Worm (Caenorhabditis elegans) whole organism, L2 larva: ENCODE results near the gene Y38E10A.28.
A peak's percentile ranks its signal among the peaks of the same experiment; 100 is the strongest.

Source experiments
- C34F6.9 ChIP-seq: fragments of 150-350 bp; optimal IDR thresholded peaks from 2 replicates; lab custom pipeline; 2014; ENCODE audit warnings: missing biosample characterization, missing genetic modification characterization
- F13H6.1 ChIP-seq: sonication (generic microtip); optimal IDR thresholded peaks from 2 replicates; lab custom pipeline; 2016; ENCODE audit warnings: missing genetic modification characterization, missing compliant biosample characterization
- R02D3.7 ChIP-seq: fragments of 150-350 bp; optimal IDR thresholded peaks from 2 replicates; lab custom pipeline; 2014; ENCODE audit warnings: missing biosample characterization, missing genetic modification characterization
- Y55F3AM.14 ChIP-seq: fragments of 200-800 bp; sonication (Bioruptor generic); optimal IDR thresholded peaks from 2 replicates; lab custom pipeline; 2018; ENCODE audit warnings: mild to moderate bottlenecking, missing genetic modification characterization, missing compliant biosample characterization
- ZK546.5 ChIP-seq: sonication (generic microtip); optimal IDR thresholded peaks from 2 replicates; lab custom pipeline; 2017; ENCODE audit warnings: missing biosample characterization, missing genetic modification characterization
- alr-1 ChIP-seq: fragments of 150-350 bp; optimal IDR thresholded peaks from 2 replicates; lab custom pipeline; 2014; ENCODE audit warnings: missing biosample characterization, missing genetic modification characterization
- blmp-1 ChIP-seq: sonication (generic microtip); optimal IDR thresholded peaks from 2 replicates; lab custom pipeline; 2017; ENCODE audit warnings: missing genetic modification characterization, mild to moderate bottlenecking, missing compliant biosample characterization, antibody characterized with exemption, moderate library complexity; ENCODE audit not compliant: insufficient read depth
- crh-2 ChIP-seq: sonication (generic microtip); optimal IDR thresholded peaks from 2 replicates; lab custom pipeline; 2017; ENCODE audit warnings: missing biosample characterization, missing genetic modification characterization
- dmd-4 ChIP-seq: sonication (generic microtip); optimal IDR thresholded peaks from 2 replicates; lab custom pipeline; 2017; ENCODE audit warnings: missing biosample characterization, missing genetic modification characterization
- egl-27 ChIP-seq: sonication (generic microtip); optimal IDR thresholded peaks from 3 replicates; lab custom pipeline; 2017; ENCODE audit warnings: missing biosample characterization, missing genetic modification reagents, missing genetic modification characterization
- elt-1 ChIP-seq: fragments of 150-350 bp; optimal IDR thresholded peaks from 2 replicates; lab custom pipeline; 2014; ENCODE audit warnings: missing biosample characterization, missing genetic modification characterization
- elt-3 ChIP-seq: sonication (generic microtip); optimal IDR thresholded peaks from 2 replicates; lab custom pipeline; 2017; ENCODE audit warnings: missing biosample characterization, missing genetic modification characterization
- gmeb-1 ChIP-seq: fragments of 150-350 bp; optimal IDR thresholded peaks from 2 replicates; lab custom pipeline; 2014; ENCODE audit warnings: missing biosample characterization, missing genetic modification characterization
- lin-11 ChIP-seq: fragments of 150-350 bp; sonication (generic microtip); optimal IDR thresholded peaks from 2 replicates; lab custom pipeline; 2014; ENCODE audit warnings: missing biosample characterization, missing genetic modification characterization, inconsistent platforms, mixed read lengths
- lsy-2 ChIP-seq, 2 experiments: fragments of 150-350 bp in 1 of 2; sonication (generic microtip) in 1 of 2; optimal IDR thresholded peaks; 2 replicates each; lab custom pipeline; 2014 to 2017; ENCODE audit warnings: missing biosample characterization in 2 of 2, missing genetic modification characterization in 2 of 2
- mab-5 ChIP-seq: fragments of 150-350 bp; optimal IDR thresholded peaks from 2 replicates; lab custom pipeline; 2014; ENCODE audit warnings: missing biosample characterization, missing genetic modification characterization
- mbf-1 ChIP-seq: sonication (generic microtip); optimal IDR thresholded peaks from 2 replicates; lab custom pipeline; 2017; ENCODE audit warnings: missing biosample characterization, missing genetic modification characterization
- mdl-1 ChIP-seq, 2 experiments: fragments of 150-350 bp in 1 of 2; sonication (generic microtip) in 1 of 2; optimal IDR thresholded peaks; 2 replicates each; lab custom pipeline; 2017; ENCODE audit warnings: missing biosample characterization in 2 of 2, missing genetic modification characterization in 2 of 2
- nhr-10 ChIP-seq: sonication (generic microtip); optimal IDR thresholded peaks from 2 replicates; lab custom pipeline; 2017; ENCODE audit warnings: missing biosample characterization, missing genetic modification characterization
- nhr-11 ChIP-seq: fragments of 150-350 bp; optimal IDR thresholded peaks from 2 replicates; lab custom pipeline; 2014; ENCODE audit warnings: missing biosample characterization, missing genetic modification characterization
- nhr-12 ChIP-seq: fragments of 150-350 bp; optimal IDR thresholded peaks from 2 replicates; lab custom pipeline; 2014; ENCODE audit warnings: missing biosample characterization, missing genetic modification characterization
- nhr-129 ChIP-seq: fragments of 150-350 bp; optimal IDR thresholded peaks from 2 replicates; lab custom pipeline; 2014; ENCODE audit warnings: missing biosample characterization, missing genetic modification characterization
- nhr-21 ChIP-seq: fragments of 150-350 bp; optimal IDR thresholded peaks from 2 replicates; lab custom pipeline; 2014; ENCODE audit warnings: missing biosample characterization, missing genetic modification characterization
- nhr-237 ChIP-seq: fragments of 150-350 bp; optimal IDR thresholded peaks from 2 replicates; lab custom pipeline; 2014; ENCODE audit warnings: missing biosample characterization, missing genetic modification characterization
- nhr-25 ChIP-seq: fragments of 150-350 bp; sonication (generic microtip); optimal IDR thresholded peaks from 3 replicates; lab custom pipeline; 2014; ENCODE audit warnings: missing biosample characterization, missing genetic modification characterization
- nhr-6 ChIP-seq: fragments of 150-350 bp; optimal IDR thresholded peaks from 2 replicates; lab custom pipeline; 2014; ENCODE audit warnings: missing biosample characterization, missing genetic modification characterization
- peb-1 ChIP-seq: fragments of 150-350 bp; optimal IDR thresholded peaks from 2 replicates; lab custom pipeline; 2014; ENCODE audit warnings: missing biosample characterization, missing genetic modification characterization
- sma-9 ChIP-seq, 2 experiments: fragments of 150-350 bp in 1 of 2; sonication (generic microtip) in 1 of 2; optimal IDR thresholded peaks; 2 replicates each; lab custom pipeline; 2014 to 2016; ENCODE audit warnings: missing genetic modification characterization in 2 of 2, mild to moderate bottlenecking in 1 of 2, missing biosample characterization in 1 of 2, missing compliant biosample characterization in 1 of 2, missing genetic modification reagents in 1 of 2, moderate library complexity in 1 of 2
- snpc-4 ChIP-seq: fragments of 150-350 bp; optimal IDR thresholded peaks from 2 replicates; lab custom pipeline; 2014; ENCODE audit warnings: missing biosample characterization, missing genetic modification characterization
- unc-39 ChIP-seq: fragments of 150-350 bp; optimal IDR thresholded peaks from 2 replicates; lab custom pipeline; 2014; ENCODE audit warnings: missing biosample characterization, missing genetic modification characterization
- zag-1 ChIP-seq: fragments of 150-350 bp; optimal IDR thresholded peaks from 2 replicates; lab custom pipeline; 2014; ENCODE audit warnings: missing biosample characterization, missing genetic modification characterization
- ztf-1 ChIP-seq: fragments of 200-800 bp; sonication (Bioruptor generic); conservative IDR thresholded peaks from 2 replicates; pipeline ENCODE4 v1.3.6; 2022; ENCODE audit warnings: missing genetic modification characterization, missing compliant biosample characterization
- ztf-11 ChIP-seq: sonication (generic microtip); optimal IDR thresholded peaks from 2 replicates; lab custom pipeline; 2017; ENCODE audit warnings: missing biosample characterization, missing genetic modification characterization
- ztf-4 ChIP-seq: fragments of 150-350 bp; optimal IDR thresholded peaks from 2 replicates; lab custom pipeline; 2014; ENCODE audit warnings: missing biosample characterization, missing genetic modification characterization

The Y38E10A.28 gene

DNA sequence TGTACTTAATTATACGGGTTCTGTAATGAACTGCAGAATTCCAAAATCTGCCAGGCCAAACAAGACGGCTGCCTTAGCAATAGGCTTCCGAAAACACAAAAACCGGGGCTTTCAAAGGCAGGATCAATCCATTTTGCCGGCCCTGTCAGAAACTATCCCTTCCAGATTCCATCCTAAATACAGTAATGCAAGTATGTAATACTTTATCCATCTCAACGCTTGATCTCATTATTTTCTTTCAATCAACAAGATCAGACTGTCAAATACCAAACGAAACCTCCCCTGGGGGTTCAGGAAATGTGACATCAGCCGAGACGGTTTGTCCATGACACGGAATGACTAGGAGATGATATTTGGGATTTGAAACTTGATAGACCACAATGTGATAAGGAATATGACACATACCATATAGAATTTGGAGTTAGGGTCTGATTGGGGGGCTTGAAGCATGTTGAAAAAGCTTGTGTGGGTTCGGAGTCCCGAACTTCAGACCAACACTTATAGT lies 3.3 kb upstream of the Y38E10A.28 start:
- TF ChIP-seq ztf-1 (no peak), nhr-12 (tag; lab: Kevin White, UChicago) (no peak), elt-3 (tag; lab: Kevin White, UChicago) (no peak), alr-1 (tag; lab: Kevin White, UChicago) (no peak), nhr-129 (tag; lab: Kevin White, UChicago) (no peak), ZK546.5 (tag; lab: Kevin White, UChicago) (no peak), ztf-4 (no peak), nhr-10 (no peak), dmd-4 (tag; lab: Kevin White, UChicago) (no peak), Y55F3AM.14 (GFP tag; lab: Kevin White, UChicago) (no peak), nhr-6 (no peak), unc-39 (tag; lab: Kevin White, UChicago) (no peak), nhr-237 (tag; lab: Kevin White, UChicago) (no peak), nhr-21 (no peak), ztf-11 (no peak), F13H6.1 (tag; lab: Kevin White, UChicago) (no peak)
- TF ChIP-seq, all 48 proteins: peak for 0

DNA sequence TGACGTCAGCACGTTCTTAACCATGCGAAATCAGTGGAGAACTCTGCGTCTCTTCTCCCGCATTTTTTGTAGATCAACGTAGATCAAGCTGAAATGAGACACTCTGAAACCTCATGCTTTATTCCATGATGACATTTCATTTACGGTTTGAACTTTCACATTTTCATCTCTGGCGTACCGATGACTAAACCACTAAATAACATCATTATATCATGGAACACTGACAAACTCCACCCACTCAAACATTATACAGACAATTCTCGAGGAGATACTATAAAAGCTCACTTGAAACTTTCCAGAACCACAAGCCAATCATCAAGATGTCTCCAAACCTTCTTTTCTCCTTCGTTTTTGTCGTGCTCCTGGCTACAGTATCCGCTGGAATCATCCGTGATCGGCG lies 2.6 kb upstream of the Y38E10A.28 start, which contains the start of gene nspe-7:
TSS of gene nspe-7 (plus strand) at position 301 of the 400 bp plus-strand sequence.
- TF ChIP-seq F13H6.1 (tag; lab: Kevin White, UChicago) (no peak), mbf-1 (tag; lab: Kevin White, UChicago) (no peak), nhr-11 (tag; lab: Kevin White, UChicago) (no peak), nhr-25 (tag; lab: Kevin White, UChicago) (no peak), R02D3.7 (tag; lab: Kevin White, UChicago) (no peak), lsy-2 (tag; optimal IDR thresholded peaks at IDR 0.05; lab: Kevin White, UChicago) (no peak), lin-11 (tag; lab: Kevin White, UChicago) (no peak), C34F6.9 (tag; lab: Kevin White, UChicago) (no peak), dmd-4 (tag; lab: Kevin White, UChicago) (no peak), alr-1 (tag; lab: Kevin White, UChicago) (no peak), ztf-4 (no peak), nhr-129 (tag; lab: Kevin White, UChicago) (no peak), elt-1 (tag; lab: Kevin White, UChicago) (no peak), Y55F3AM.14 (GFP tag; lab: Kevin White, UChicago) (no peak), blmp-1 (tag; lab: Kevin White, UChicago) (no peak)

DNA sequence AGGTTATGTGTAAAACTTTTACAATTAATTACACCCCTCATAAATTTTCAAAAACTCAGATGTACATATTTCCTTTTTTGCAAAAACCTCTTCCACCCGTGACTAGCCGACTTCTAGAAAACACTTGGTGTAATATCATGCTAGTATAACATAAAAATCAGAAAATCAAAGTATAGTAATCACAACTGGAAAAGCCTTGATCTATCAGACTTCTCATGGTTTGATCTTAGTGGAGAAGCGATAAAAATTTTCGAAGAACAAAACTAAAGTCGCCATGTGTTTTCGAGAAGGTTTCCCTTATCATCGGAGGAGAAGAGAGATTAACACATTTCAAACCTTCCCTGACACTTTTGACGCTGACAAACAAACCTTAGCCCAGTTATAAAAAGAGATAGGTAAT lies 921 bp upstream of the Y38E10A.28 start, which contains the start of gene nspe-5:
TSS of gene nspe-5 (plus strand) at position 301 of the 400 bp plus-strand sequence.
- TF ChIP-seq snpc-4 (tag; lab: Kevin White, UChicago): no peak
- TF ChIP-seq sma-9 (GFP tag; optimal IDR thresholded peaks at IDR 0.05; lab: Kevin White, UChicago): peak; percentile 37
- TF ChIP-seq sma-9 (tag; optimal IDR thresholded peaks at IDR 0.05; lab: Kevin White, UChicago): no peak
- TF ChIP-seq nhr-25 (tag; lab: Kevin White, UChicago): peak; percentile 71
- TF ChIP-seq egl-27: no peak
- TF ChIP-seq gmeb-1 (tag; lab: Kevin White, UChicago): no peak
- no peak for TF ChIP-seq nhr-21
- TF ChIP-seq peb-1 (tag; lab: Kevin White, UChicago): no peak

DNA sequence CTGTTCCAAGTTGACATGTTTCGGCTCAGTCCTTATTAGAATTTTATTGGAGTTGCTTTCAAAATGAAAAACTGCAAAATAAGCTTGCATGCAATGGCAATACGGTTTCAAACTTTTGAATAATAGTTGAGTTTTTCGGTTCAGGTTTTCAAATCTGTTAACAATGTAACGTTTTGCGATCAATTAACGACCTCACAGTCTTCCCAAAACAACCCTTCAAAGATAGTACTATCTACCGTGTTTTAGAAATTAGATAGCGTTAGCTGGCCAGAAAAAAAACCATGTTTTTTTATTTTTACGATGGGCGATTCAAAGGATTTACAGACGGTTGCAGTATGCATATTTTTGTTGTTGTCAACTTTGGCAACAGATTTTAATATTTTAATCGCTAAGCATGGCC lies 1.4 kb downstream of the Y38E10A.28 start, which contains the start of gene Y38E10A.34:
TSS of gene Y38E10A.34 (plus strand) at position 301 of the 400 bp plus-strand sequence.
- no peak for TF ChIP-seq gmeb-1 (tag; lab: Kevin White, UChicago)
- no peak for TF ChIP-seq mab-5 (tag; lab: Kevin White, UChicago)
- no peak for TF ChIP-seq F13H6.1 (tag; lab: Kevin White, UChicago)
- no peak for TF ChIP-seq R02D3.7 (tag; lab: Kevin White, UChicago)
- no peak for TF ChIP-seq mdl-1 (tag; optimal IDR thresholded peaks at IDR 0.05; lab: Kevin White, UChicago)
- TF ChIP-seq unc-39 (tag; lab: Kevin White, UChicago): no peak
- no peak for TF ChIP-seq egl-27
- TF ChIP-seq C34F6.9 (tag; lab: Kevin White, UChicago): no peak
- no peak for TF ChIP-seq ztf-4
- TF ChIP-seq crh-2: no peak
- TF ChIP-seq zag-1 (tag; lab: Kevin White, UChicago): no peak
- TF ChIP-seq, all 48 proteins: peak for 0
